Fruit fly (Drosophila melanogaster): Measurements from ENCODE around the gene ND-B17.
"Not testable (repeated sequence)": the region's sequence is repeated elsewhere in the genome, so short reads cannot be mapped to it uniquely, and the experiment has no call there.

Gene ND-B17

DNA sequence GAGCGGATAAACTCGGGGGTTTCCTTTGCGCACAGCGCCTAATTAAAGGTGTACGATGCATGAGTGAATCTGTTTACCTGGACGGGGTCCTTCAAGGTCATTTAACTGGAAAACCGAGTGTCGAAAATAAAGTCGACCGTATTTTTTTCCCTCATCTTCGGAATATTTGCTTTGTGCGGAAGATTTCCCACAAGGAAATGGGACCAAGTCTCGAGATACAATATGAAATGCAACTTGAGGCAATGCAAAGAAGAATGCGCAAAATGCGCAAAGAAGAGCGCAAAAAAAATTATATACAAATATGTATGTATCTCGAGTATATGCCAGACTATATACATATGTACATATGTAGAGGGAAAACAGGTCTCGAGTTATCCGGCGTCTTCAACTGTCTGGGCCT is 7.9 kb downstream of the ND-B17 start:
- TF ChIP-seq dsf (GFP tag; optimal IDR thresholded peaks at IDR 0.05; ENCODE audit: borderline replicate concordance) (no peak), sv (GFP tag; optimal IDR thresholded peaks at IDR 0.05) (no peak), Mio (GFP tag; optimal IDR thresholded peaks at IDR 0.05) (no peak), Jra (GFP tag; optimal IDR thresholded peaks at IDR 0.05) (no peak), HLH106 (tag; optimal IDR thresholded peaks at IDR 0.05) (no peak), N (GFP tag; optimal IDR thresholded peaks at IDR 0.05) (no peak), CG32264 (GFP tag; optimal IDR thresholded peaks at IDR 0.05) (no peak), fru (GFP tag; optimal IDR thresholded peaks at IDR 0.05) (no peak), sage (GFP tag; optimal IDR thresholded peaks at IDR 0.05) (no peak)

DNA sequence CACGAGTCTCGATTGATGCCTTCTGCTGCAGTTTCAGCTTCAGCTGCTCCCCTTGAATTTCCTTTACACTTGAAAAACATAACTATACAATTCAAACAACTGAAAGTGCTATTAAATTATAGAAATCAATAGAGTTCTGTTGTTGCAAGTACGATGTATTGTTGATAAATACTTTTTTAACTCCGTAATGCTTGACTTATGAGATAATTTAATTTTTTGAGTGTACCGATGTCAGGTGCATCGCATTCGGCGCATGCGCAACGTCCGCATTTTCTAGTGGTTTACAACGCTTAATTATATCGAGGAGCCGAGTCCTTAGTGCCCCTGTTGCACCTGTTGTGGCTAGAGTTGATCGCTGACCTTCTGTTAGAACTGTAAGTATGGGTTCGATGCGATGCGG is 9.5 kb downstream of the ND-B17 start:
- TF ChIP-seq ey (GFP tag; optimal IDR thresholded peaks at IDR 0.05): no peak
- no peak for TF ChIP-seq woc (GFP tag; optimal IDR thresholded peaks at IDR 0.05)
- no peak for TF ChIP-seq Dif (GFP tag; optimal IDR thresholded peaks at IDR 0.05; ENCODE audit: partially characterized antibody)
- TF ChIP-seq Myc (optimal IDR thresholded peaks at IDR 0.05): no peak
- no peak for TF ChIP-seq CG32264 (GFP tag; optimal IDR thresholded peaks at IDR 0.05)
- no peak for TF ChIP-seq OdsH (GFP tag; optimal IDR thresholded peaks at IDR 0.05)
- TF ChIP-seq pan (optimal IDR thresholded peaks at IDR 0.05): no peak
- no peak for TF ChIP-seq Jra (GFP tag; optimal IDR thresholded peaks at IDR 0.05)
- TF ChIP-seq Sp1 (GFP tag; optimal IDR thresholded peaks at IDR 0.05): no peak
- TF ChIP-seq Abd-B (GFP tag; optimal IDR thresholded peaks at IDR 0.05): no peak
- TF ChIP-seq Hr78 (GFP tag; optimal IDR thresholded peaks at IDR 0.05): no peak
- no peak for TF ChIP-seq jim (GFP tag; optimal IDR thresholded peaks at IDR 0.05)

DNA sequence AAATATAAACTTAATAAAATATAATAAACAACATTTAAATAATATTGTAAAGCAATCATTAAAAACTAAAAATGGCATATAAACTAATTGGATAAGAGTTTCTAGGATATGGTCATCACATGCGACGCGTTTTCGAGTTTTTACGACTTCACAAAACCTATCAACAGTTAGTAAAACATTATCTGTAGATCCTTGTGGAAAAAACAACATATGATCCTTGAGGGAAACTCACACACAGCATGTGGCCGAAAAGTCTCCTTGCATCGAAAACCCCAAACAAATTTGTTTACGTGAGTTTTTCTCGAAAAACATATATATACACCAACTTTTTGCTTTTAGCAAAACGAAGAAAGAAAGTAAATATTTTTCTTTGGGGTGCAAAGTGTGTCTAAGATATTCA is 10.0 kb downstream of the ND-B17 start:
- TF ChIP-seq jim (GFP tag; optimal IDR thresholded peaks at IDR 0.05) (no peak), fru (GFP tag; optimal IDR thresholded peaks at IDR 0.05) (no peak), Sp1 (GFP tag; optimal IDR thresholded peaks at IDR 0.05) (no peak), woc (GFP tag; optimal IDR thresholded peaks at IDR 0.05) (no peak), Myc (optimal IDR thresholded peaks at IDR 0.05) (no peak), brk (GFP tag; optimal IDR thresholded peaks at IDR 0.05) (no peak), rgr (GFP tag; optimal IDR thresholded peaks at IDR 0.05) (no peak), OdsH (GFP tag; optimal IDR thresholded peaks at IDR 0.05) (no peak), Hnf4 (GFP tag; optimal IDR thresholded peaks at IDR 0.05) (no peak), CG9705 (GFP tag; optimal IDR thresholded peaks at IDR 0.05) (no peak), Jra (GFP tag; optimal IDR thresholded peaks at IDR 0.05) (no peak), usp (GFP tag; optimal IDR thresholded peaks at IDR 0.05) (no peak), Hr78 (GFP tag; optimal IDR thresholded peaks at IDR 0.05) (no peak), dsf (GFP tag; optimal IDR thresholded peaks at IDR 0.05; ENCODE audit: borderline replicate concordance) (no peak), sage (GFP tag; optimal IDR thresholded peaks at IDR 0.05) (no peak), Rel (GFP tag; optimal IDR thresholded peaks at IDR 0.05) (no peak), Rel (tag; optimal IDR thresholded peaks at IDR 0.05) (no peak), Hr83 (GFP tag; optimal IDR thresholded peaks at IDR 0.05; ENCODE audit: poor library complexity, severe bottlenecking) (no peak), Mio (GFP tag; optimal IDR thresholded peaks at IDR 0.05) (no peak), foxo (GFP tag; optimal IDR thresholded peaks at IDR 0.05) (no peak), psq (GFP tag; optimal IDR thresholded peaks at IDR 0.05) (no peak)

DNA sequence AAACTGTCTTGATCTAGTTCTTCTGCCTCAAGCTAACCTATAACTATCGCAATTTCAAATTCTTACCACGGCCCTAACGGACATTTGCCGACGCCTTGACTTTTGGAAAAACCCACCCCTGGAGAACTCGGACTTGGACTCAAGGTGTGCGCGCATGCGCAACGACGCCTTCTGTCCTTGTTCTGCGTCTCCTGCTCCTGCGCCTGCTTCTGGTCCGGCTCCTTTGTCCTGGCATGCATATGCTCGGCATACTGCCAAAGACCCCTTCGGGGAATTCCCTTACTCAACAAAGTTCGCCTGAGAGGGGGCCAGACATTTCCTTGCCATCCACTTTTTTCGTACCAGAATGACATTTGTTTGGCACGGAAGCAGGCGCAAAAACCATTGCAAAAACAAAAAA is 15.0 kb downstream of the ND-B17 start:
- TF ChIP-seq Rel (GFP tag; optimal IDR thresholded peaks at IDR 0.05) (no peak), Rel (tag; optimal IDR thresholded peaks at IDR 0.05) (peak; percentile 34), Dfd (GFP tag; optimal IDR thresholded peaks at IDR 0.05) (no peak), usp (GFP tag; optimal IDR thresholded peaks at IDR 0.05) (no peak), Sp1 (GFP tag; optimal IDR thresholded peaks at IDR 0.05) (no peak)

DNA sequence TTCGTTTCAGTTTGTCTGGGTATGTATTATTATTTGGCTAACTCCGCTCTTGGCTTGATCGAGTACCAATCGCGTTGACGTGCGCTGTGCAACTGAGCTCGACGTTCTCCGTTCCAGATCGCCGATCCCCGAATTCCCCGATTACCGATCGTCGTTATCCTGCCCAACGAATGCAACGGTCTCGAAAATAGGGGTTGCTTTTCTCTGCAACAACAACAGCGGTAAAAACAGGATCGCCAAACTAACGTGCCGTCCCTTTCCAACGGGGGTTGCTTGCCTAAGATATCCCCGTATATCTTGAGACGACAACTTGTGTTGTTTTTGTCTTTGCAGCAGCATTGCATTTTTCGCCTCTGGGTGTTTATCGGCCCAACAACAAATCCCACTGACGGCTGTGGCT is 19.2 kb downstream of the ND-B17 start:
- TF ChIP-seq dsf (GFP tag; optimal IDR thresholded peaks at IDR 0.05; ENCODE audit: borderline replicate concordance) (no peak), Mio (GFP tag; optimal IDR thresholded peaks at IDR 0.05) (no peak), pan (optimal IDR thresholded peaks at IDR 0.05) (no peak), dl (GFP tag; optimal IDR thresholded peaks at IDR 0.05; ENCODE audit: insufficient read depth in 1 of 2, partially characterized antibody in 2 of 2) (no peak)

DNA sequence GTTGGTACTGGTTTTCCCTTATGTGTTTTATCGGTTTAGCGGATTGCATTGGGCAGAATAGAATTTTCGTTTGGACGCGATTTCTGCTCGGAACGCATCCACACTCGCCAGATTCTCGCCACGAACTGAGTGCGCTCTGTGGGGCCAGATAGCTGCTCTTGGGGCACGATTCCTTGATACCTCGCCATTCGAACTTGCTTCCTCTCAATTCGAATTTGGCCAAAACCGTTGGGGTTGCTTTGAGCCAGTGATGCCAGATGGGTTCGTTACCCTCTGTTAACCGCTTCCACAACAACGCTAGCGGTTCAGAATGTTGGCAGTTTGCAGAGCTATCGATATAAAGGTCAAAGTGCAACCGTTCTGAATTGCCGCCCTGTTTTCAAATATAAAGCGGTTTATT is 32.7 kb downstream of the ND-B17 start, which contains the start of gene stol:
TSS of gene stol (minus strand) at position 101 of the 400 bp plus-strand sequence.
- TF ChIP-seq N, dmrt93B, Hnf4 (GFP tag; optimal IDR thresholded peaks at IDR 0.05): not testable (repeated sequence)

Data from whole organism, wandering third instar larva.